Worm (Caenorhabditis elegans) whole organism, L4 larva: Measurements from ENCODE around the gene sftd-3.

ENCODE experiments used
- ctbp-1 ChIP-seq: fragments of 200-800 bp; sonication (Bioruptor generic); IDR thresholded peaks from 2 replicates; pipeline ENCODE4 v1.3.6; 2022; ENCODE audit warnings: missing genetic modification reagents, missing genetic modification characterization, missing compliant biosample characterization
- nhr-42 ChIP-seq: fragments of 200-800 bp; sonication (Bioruptor generic); IDR thresholded peaks from 2 replicates; pipeline ENCODE4 v1.3.6; 2022; ENCODE audit warnings: missing genetic modification characterization, missing compliant biosample characterization
- unc-130 ChIP-seq: sonication (generic microtip); optimal IDR thresholded peaks from 2 replicates; lab custom pipeline; 2016; ENCODE audit warnings: missing genetic modification reagents, missing genetic modification characterization, missing compliant biosample characterization
- unc-62 ChIP-seq, 3 experiments: fragments of 150-350 bp in 1 of 3; sonication (generic microtip); optimal IDR thresholded peaks in 2 of 3; peaks in 1 of 3; 1 replicate in 1 of 3; 2 replicates in 2 of 3; lab custom pipeline; 2014 to 2017; ENCODE audit warnings: missing biosample characterization in 3 of 3, missing genetic modification characterization in 3 of 3, missing genetic modification reagents in 3 of 3, missing genotype in 1 of 3

DNA sequence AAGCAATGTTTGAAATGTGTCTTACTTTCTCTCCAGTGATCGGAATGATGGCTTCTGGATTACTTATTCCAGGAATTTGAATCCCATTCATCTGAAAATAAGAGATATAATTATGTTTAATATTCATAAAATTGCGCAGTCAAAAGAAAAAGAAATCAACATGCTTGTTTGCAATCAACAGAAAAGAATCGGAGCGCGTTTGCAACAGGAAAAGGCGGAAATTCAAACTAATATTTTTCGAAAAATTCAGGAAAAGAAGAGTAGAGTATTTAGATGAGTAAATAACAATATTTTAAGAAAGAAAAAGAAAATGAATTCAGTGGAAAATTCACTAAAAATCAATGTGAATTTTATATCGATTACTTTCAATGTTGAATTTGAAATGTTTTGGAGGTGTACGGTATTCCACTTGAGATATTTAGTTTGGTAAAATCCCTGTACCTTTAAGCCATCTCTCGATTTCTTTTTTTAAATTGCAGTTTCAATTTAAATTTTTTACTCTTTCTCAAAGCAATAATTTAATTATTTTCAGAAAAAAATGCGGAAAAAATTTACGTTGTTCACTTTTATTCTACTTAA, 23.5 kb downstream of the sftd-3 start, which contains the start of the genes set-17 and T21B10.4:
- no peak for TF ChIP-seq ctbp-1 (GFP tag; lab: Robert Waterston, UW)
- TF ChIP-seq unc-62 (GFP tag; optimal IDR thresholded peaks at IDR 0.05 in 1 of 2; lab: Kevin White, UChicago), result no peak
- no peak for TF ChIP-seq unc-62 (tag; optimal IDR thresholded peaks at IDR 0.05; lab: Kevin White, UChicago)
- TF ChIP-seq unc-130 (GFP tag; lab: Kevin White, UChicago), result no peak
- no peak for TF ChIP-seq nhr-42 (GFP tag; lab: Robert Waterston, UW)
